Worm (Caenorhabditis elegans): ENCODE measurements around the gene slcf-2.

slcf-2 gene

ce11 chrX:3429122-3429521, 35.5 kb downstream of the slcf-2 start:
- TF ChIP-seq nhr-77 (tag; optimal IDR thresholded peaks at IDR 0.05) (no peak), fkh-10 (GFP tag; optimal IDR thresholded peaks at IDR 0.05) (peak; percentile 35)

ce11 chrX:3430020-3430419, 36.4 kb downstream of the slcf-2 start, which contains the start of gene ZK813.4:
Gene ZK813.4 (minus strand): TSS chrX:3430120.
- TF ChIP-seq nhr-25 (tag; optimal IDR thresholded peaks at IDR 0.05) (no peak), aly-2 (tag; optimal IDR thresholded peaks at IDR 0.05) (no peak), ZK546.5 (tag; optimal IDR thresholded peaks at IDR 0.05) (no peak), fkh-2 (tag; optimal IDR thresholded peaks at IDR 0.05) (no peak), zag-1 (tag; optimal IDR thresholded peaks at IDR 0.05) (no peak), ama-1 (optimal IDR thresholded peaks at IDR 0.05) (no peak), ztf-11 (tag; optimal IDR thresholded peaks at IDR 0.05) (no peak), daf-12 (tag; optimal IDR thresholded peaks at IDR 0.05) (no peak), pha-4 (tag; optimal IDR thresholded peaks at IDR 0.05) (no peak), nhr-76 (tag; optimal IDR thresholded peaks at IDR 0.05) (no peak), hmg-11 (tag; optimal IDR thresholded peaks at IDR 0.05) (no peak), ztf-4 (tag; optimal IDR thresholded peaks at IDR 0.05) (no peak)

ce11 chrX:3439823-3440222, 46.2 kb downstream of the slcf-2 start:
- TF ChIP-seq nhr-77 (tag; optimal IDR thresholded peaks at IDR 0.05), result no peak
- TF ChIP-seq ZK546.5 (tag; optimal IDR thresholded peaks at IDR 0.05), result no peak
- TF ChIP-seq nhr-237 (tag; optimal IDR thresholded peaks at IDR 0.05), result no peak
- no peak for TF ChIP-seq daf-12 (tag; optimal IDR thresholded peaks at IDR 0.05)
- TF ChIP-seq elt-1 (tag; optimal IDR thresholded peaks at IDR 0.05), result no peak
- TF ChIP-seq ceh-28 (tag; optimal IDR thresholded peaks at IDR 0.05), result no peak
- no peak for TF ChIP-seq aly-2 (tag; optimal IDR thresholded peaks at IDR 0.05)
- no peak for TF ChIP-seq eor-1 (tag; optimal IDR thresholded peaks at IDR 0.05)
- no peak for TF ChIP-seq fkh-10 (GFP tag; optimal IDR thresholded peaks at IDR 0.05)
- TF ChIP-seq hmg-11 (tag; optimal IDR thresholded peaks at IDR 0.05), result no peak
- no peak for TF ChIP-seq jun-1 (tag; optimal IDR thresholded peaks at IDR 0.05)
- no peak for TF ChIP-seq mml-1 (tag; optimal IDR thresholded peaks at IDR 0.05)

- TF ChIP-seq lin-39 (tag; optimal IDR thresholded peaks at IDR 0.05), result peak; percentile 59
- no peak for TF ChIP-seq jun-1 (tag; optimal IDR thresholded peaks at IDR 0.05)
Measured at ce11 chrX:3440308-3440707, 46.6 kb downstream of the slcf-2 start.

- TF ChIP-seq elt-3 (tag; optimal IDR thresholded peaks at IDR 0.05), result no peak
- TF ChIP-seq ceh-28 (tag; optimal IDR thresholded peaks at IDR 0.05), result no peak
- TF ChIP-seq mdl-1 (tag; optimal IDR thresholded peaks at IDR 0.05), result no peak
- TF ChIP-seq snpc-4 (tag; optimal IDR thresholded peaks at IDR 0.05), result no peak
- no peak for TF ChIP-seq unc-62 (GFP tag; optimal IDR thresholded peaks at IDR 0.05)
- no peak for TF ChIP-seq pha-4 (tag; optimal IDR thresholded peaks at IDR 0.05)
- no peak for TF ChIP-seq R02D3.7 (tag; optimal IDR thresholded peaks at IDR 0.05)
- no peak for TF ChIP-seq nhr-28 (tag; optimal IDR thresholded peaks at IDR 0.05)
- TF ChIP-seq hmg-11 (tag; optimal IDR thresholded peaks at IDR 0.05), result no peak
- TF ChIP-seq sea-2 (GFP tag; optimal IDR thresholded peaks at IDR 0.05), result no peak
- no peak for TF ChIP-seq nhr-237 (tag; optimal IDR thresholded peaks at IDR 0.05)
- TF ChIP-seq aly-2 (tag; optimal IDR thresholded peaks at IDR 0.05), result no peak
- no peak for TF ChIP-seq nhr-67 (tag; optimal IDR thresholded peaks at IDR 0.05)
- no peak for TF ChIP-seq skn-1 (tag; optimal IDR thresholded peaks at IDR 0.05)
- TF ChIP-seq elt-2 (tag; optimal IDR thresholded peaks at IDR 0.05), result no peak
- TF ChIP-seq fos-1 (tag; optimal IDR thresholded peaks at IDR 0.05), result no peak
- TF ChIP-seq ceh-82 (tag; optimal IDR thresholded peaks at IDR 0.05), result no peak
- no peak for TF ChIP-seq nhr-23 (tag; optimal IDR thresholded peaks at IDR 0.05)
- TF ChIP-seq unc-39 (tag; optimal IDR thresholded peaks at IDR 0.05), result no peak
Measured at ce11 chrX:3441539-3441938, 47.9 kb downstream of the slcf-2 start, which contains the start of gene ZK813.3. Gene ZK813.3 (plus strand): TSS chrX:3441839.

- TF ChIP-seq nhr-67 (tag; optimal IDR thresholded peaks at IDR 0.05) (no peak), zag-1 (tag; optimal IDR thresholded peaks at IDR 0.05) (no peak), egl-5 (tag; optimal IDR thresholded peaks at IDR 0.05) (no peak), nhr-43 (tag; optimal IDR thresholded peaks at IDR 0.05; ENCODE audit: poor library complexity, severe bottlenecking) (no peak)
Measured at ce11 chrX:3443526-3443925, 49.9 kb downstream of the slcf-2 start, which contains the start of gene ZK813.2. Gene ZK813.2 (plus strand): TSS chrX:3443826.

Data from whole organism, L3 larva.